Worm (Caenorhabditis elegans) whole organism, midembryonic: ENCODE data around the gene F17H10.2.

Experiments
- T22C8.4 ChIP-seq: fragments of 200-800 bp; sonication (Bioruptor generic); IDR thresholded peaks from 2 replicates; pipeline ENCODE4 v1.3.6; 2022; ENCODE audit warnings: missing genetic modification characterization, missing compliant biosample characterization
- flt-1 ChIP-seq: fragments of 200-800 bp; sonication (Bioruptor generic); IDR thresholded peaks from 2 replicates; pipeline ENCODE4 v1.3.6; 2022; ENCODE audit warnings: missing genetic modification characterization, missing compliant biosample characterization
- tab-1 ChIP-seq: fragments of 200-800 bp; sonication (Bioruptor generic); IDR thresholded peaks from 2 replicates; pipeline ENCODE4 v1.3.6; 2022; ENCODE audit warnings: missing genetic modification characterization, missing compliant biosample characterization
- ztf-29 ChIP-seq: fragments of 200-800 bp; sonication (Bioruptor generic); IDR thresholded peaks from 2 replicates; pipeline ENCODE4 v1.3.6; 2022; ENCODE audit warnings: missing genetic modification reagents, missing genetic modification characterization, missing compliant biosample characterization

DNA sequence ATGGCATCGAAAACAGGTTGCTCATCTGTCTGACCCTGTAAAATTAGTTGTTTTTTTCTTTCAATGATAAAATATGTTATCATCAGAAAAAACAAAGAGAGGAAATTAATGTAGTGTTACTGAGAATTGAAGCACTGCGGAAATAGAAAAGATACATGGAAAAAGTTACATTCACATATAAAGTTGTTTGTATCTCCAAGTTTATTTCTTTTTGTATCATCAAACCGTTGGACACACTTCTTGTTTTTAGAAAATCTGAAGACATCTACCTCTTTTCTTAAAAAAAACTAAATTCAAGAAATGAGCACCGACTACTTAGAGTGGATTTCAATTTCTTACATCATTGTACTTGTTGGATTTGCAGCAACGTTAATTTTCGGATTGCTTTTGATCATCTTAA is 31.2 kb upstream of the F17H10.2 start, which contains the start of gene str-10:
- TF ChIP-seq flt-1 (GFP tag; lab: Robert Waterston, UW) (no peak), ztf-29 (GFP tag; lab: Robert Waterston, UW) (no peak), tab-1 (no peak), T22C8.4 (no peak)
